Fruit fly (Drosophila melanogaster) whole organism: ENCODE results near the gene CG17376.
A peak's percentile ranks its signal among the peaks of the same experiment; 100 is the strongest.

ENCODE experiments used
- CG8478 ChIP-seq: fragments of >200 bp; optimal IDR thresholded peaks from 2 replicates; lab custom pipeline; 2018; ENCODE audit warnings: inconsistent platforms
- Dll ChIP-seq: fragments of >200 bp; optimal IDR thresholded peaks from 2 replicates; lab custom pipeline; 2017
- EcR ChIP-seq, 2 experiments: fragments of >200 bp; optimal IDR thresholded peaks; 2 replicates each; lab custom pipeline; 2017; ENCODE audit warnings: missing biosample characterization in 2 of 2, missing genetic modification characterization in 2 of 2, missing genetic modification reagents in 2 of 2
- pan ChIP-seq: fragments of >200 bp; optimal IDR thresholded peaks from 2 replicates; lab custom pipeline; 2017
- psq ChIP-seq: fragments of >200 bp; optimal IDR thresholded peaks from 2 replicates; lab custom pipeline; 2017
- usp ChIP-seq: fragments of >200 bp; optimal IDR thresholded peaks from 2 replicates; lab custom pipeline; 2017; ENCODE audit warnings: missing biosample characterization, missing genetic modification characterization, mixed read lengths

CG17376 gene

dm6 chr2L:6800794-6801193, at the start of gene CG17376:
CG17376 (minus strand) TSS chr2L:6800894.
- TF ChIP-seq Dll (lab: Kevin White, UChicago), result no peak
- no peak for TF ChIP-seq psq

dm6 chr2L:6843434-6843833, 42.7 kb upstream of the CG17376 start:
- TF ChIP-seq pan (lab: Kevin White, UChicago), result no peak
- no peak for TF ChIP-seq psq
- TF ChIP-seq Dll (lab: Kevin White, UChicago), result no peak

DNA sequence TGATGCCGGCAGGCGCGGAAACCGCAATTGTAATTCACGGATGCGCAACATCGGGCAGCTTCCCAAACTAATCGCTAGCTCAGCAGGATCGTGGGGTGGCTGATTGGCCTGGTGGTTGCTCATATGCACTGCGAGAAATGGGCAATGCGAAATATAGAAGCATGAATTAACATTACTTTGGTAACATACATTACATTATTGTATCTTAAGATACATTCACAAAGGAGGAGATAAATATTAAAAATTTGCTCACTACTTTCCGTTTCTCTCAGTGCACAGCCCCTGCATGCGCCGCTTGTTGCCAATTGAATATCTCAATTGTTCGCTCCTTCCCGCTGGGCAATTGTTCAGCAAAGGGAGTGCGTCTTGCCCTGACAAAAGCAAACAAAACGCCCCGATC, 40.7 kb upstream of the CG17376 start:
- TF ChIP-seq usp (GFP tag; lab: Kevin White, UChicago) (no peak), EcR (GFP tag; optimal IDR thresholded peaks at IDR 0.05; lab: Kevin White, UChicago) (no peak), Dll (lab: Kevin White, UChicago) (no peak), CG8478 (no peak), psq (no peak), pan (lab: Kevin White, UChicago) (no peak)

- TF ChIP-seq CG8478 (no peak), psq (no peak), Dll (lab: Kevin White, UChicago) (no peak), EcR (GFP tag; optimal IDR thresholded peaks at IDR 0.05; lab: Kevin White, UChicago) (no peak), usp (GFP tag; lab: Kevin White, UChicago) (no peak), pan (lab: Kevin White, UChicago) (no peak)
Measured at dm6 chr2L:6837829-6838228, 37.1 kb upstream of the CG17376 start.

- no peak for TF ChIP-seq psq
Measured at dm6 chr2L:6836114-6836513, 35.4 kb upstream of the CG17376 start.

DNA sequence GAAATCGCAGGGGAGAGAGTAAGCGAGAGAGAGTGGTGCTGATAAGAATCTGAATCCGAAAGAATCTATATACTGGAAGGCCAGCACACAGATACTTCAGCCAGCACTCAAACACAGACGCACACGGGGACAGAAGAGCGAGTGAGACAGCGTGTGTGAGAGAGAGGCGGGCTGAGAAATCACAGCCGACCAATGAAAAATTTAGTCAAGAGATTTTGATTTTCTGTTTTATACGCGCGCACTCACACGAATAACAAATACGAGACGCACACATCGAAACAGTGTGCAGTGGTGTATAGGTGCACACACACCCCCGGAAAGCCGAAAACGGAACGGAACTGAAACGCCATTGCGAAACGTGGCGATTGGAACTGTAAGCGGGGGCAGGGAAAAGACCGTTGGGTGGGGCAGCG, 33.0 kb upstream of the CG17376 start:
- TF ChIP-seq EcR (GFP tag; optimal IDR thresholded peaks at IDR 0.05; lab: Kevin White, UChicago) (no peak), psq (no peak), usp (GFP tag; lab: Kevin White, UChicago) (no peak), pan (lab: Kevin White, UChicago) (no peak), Dll (lab: Kevin White, UChicago) (peak; percentile 43), CG8478 (peak; percentile 54)

- TF ChIP-seq CG8478 (no peak), psq (no peak), EcR (GFP tag; optimal IDR thresholded peaks at IDR 0.05; lab: Kevin White, UChicago) (no peak), pan (lab: Kevin White, UChicago) (no peak), Dll (lab: Kevin White, UChicago) (no peak), usp (GFP tag; lab: Kevin White, UChicago) (no peak)
Measured at dm6 chr2L:6830264-6830729, 29.6 kb upstream of the CG17376 start.

dm6 chr2L:6827558-6828122, 26.9 kb upstream of the CG17376 start:
- TF ChIP-seq psq (no peak), usp (GFP tag; lab: Kevin White, UChicago) (no peak), CG8478 (no peak), EcR (GFP tag; optimal IDR thresholded peaks at IDR 0.05; lab: Kevin White, UChicago) (no peak), pan (lab: Kevin White, UChicago) (no peak), Dll (lab: Kevin White, UChicago) (no peak)

dm6 chr2L:6826298-6826697, 25.6 kb upstream of the CG17376 start:
- TF ChIP-seq pan (lab: Kevin White, UChicago) (no peak), usp (GFP tag; lab: Kevin White, UChicago) (no peak), Dll (lab: Kevin White, UChicago) (no peak), psq (no peak), CG8478 (no peak), EcR (GFP tag; optimal IDR thresholded peaks at IDR 0.05; lab: Kevin White, UChicago) (no peak)

- TF ChIP-seq EcR (GFP tag; optimal IDR thresholded peaks at IDR 0.05; lab: Kevin White, UChicago) (no peak), usp (GFP tag; lab: Kevin White, UChicago) (no peak), pan (lab: Kevin White, UChicago) (no peak), psq (no peak), Dll (lab: Kevin White, UChicago) (no peak), CG8478 (no peak)
Measured at dm6 chr2L:6822044-6822443, 21.4 kb upstream of the CG17376 start.

dm6 chr2L:6821631-6822030, 20.9 kb upstream of the CG17376 start, which contains the start of gene sens-2:
sens-2 (plus strand) TSS chr2L:6821934.
- TF ChIP-seq Dll (lab: Kevin White, UChicago), result no peak
- no peak for TF ChIP-seq pan (lab: Kevin White, UChicago)
- no peak for TF ChIP-seq EcR (GFP tag; optimal IDR thresholded peaks at IDR 0.05; lab: Kevin White, UChicago)

- no peak for TF ChIP-seq pan (lab: Kevin White, UChicago)
- TF ChIP-seq EcR (GFP tag; optimal IDR thresholded peaks at IDR 0.05; lab: Kevin White, UChicago), result no peak
- no peak for TF ChIP-seq usp (GFP tag; lab: Kevin White, UChicago)
Measured at dm6 chr2L:6819230-6820049, 18.7 kb upstream of the CG17376 start.

- TF ChIP-seq psq, result no peak
- TF ChIP-seq Dll (lab: Kevin White, UChicago), result no peak
- TF ChIP-seq usp (GFP tag; lab: Kevin White, UChicago), result no peak
- no peak for TF ChIP-seq pan (lab: Kevin White, UChicago)
- TF ChIP-seq EcR (GFP tag; optimal IDR thresholded peaks at IDR 0.05; lab: Kevin White, UChicago), result no peak
- TF ChIP-seq CG8478, result no peak
Measured at dm6 chr2L:6818357-6818756, 17.7 kb upstream of the CG17376 start.
